Fruit fly (Drosophila melanogaster) whole organism, embryonic: Measurements from ENCODE around the gene nesd.

Source experiments
- CG11456 ChIP-seq: fragments of 200-800 bp; sonication (Bioruptor generic); IDR thresholded peaks from 3 replicates; pipeline ENCODE4 v1.3.6; 2022; ENCODE audit warnings: missing biosample characterization, missing genetic modification characterization
- CG15011 ChIP-seq: fragments of 200-800 bp; sonication (Bioruptor generic); optimal IDR thresholded peaks from 3 replicates; lab custom pipeline; 2018; ENCODE audit warnings: missing biosample characterization, mild to moderate bottlenecking, missing genetic modification characterization
- CG17359 ChIP-seq: fragments of 200-800 bp; sonication (Bioruptor generic); optimal IDR thresholded peaks from 3 replicates; lab custom pipeline; 2018; ENCODE audit warnings: missing biosample characterization, mild to moderate bottlenecking, missing genetic modification characterization, moderate library complexity
- CG3838 ChIP-seq: fragments of 200-800 bp; sonication (Bioruptor generic); optimal IDR thresholded peaks from 3 replicates; lab custom pipeline; 2016; ENCODE audit warnings: missing biosample characterization, missing genetic modification characterization
- CG4282 ChIP-seq: fragments of 200-800 bp; sonication (Bioruptor generic); optimal IDR thresholded peaks from 2 replicates; lab custom pipeline; 2016; ENCODE audit warnings: missing biosample characterization, missing genetic modification characterization
- CG4617 ChIP-seq: fragments of 200-800 bp; sonication (Bioruptor generic); optimal IDR thresholded peaks from 3 replicates; lab custom pipeline; 2016; ENCODE audit warnings: missing biosample characterization, missing genetic modification characterization, borderline replicate concordance
- CG4820 ChIP-seq: fragments of 200-800 bp; sonication (Bioruptor generic); optimal IDR thresholded peaks from 3 replicates; lab custom pipeline; 2016; ENCODE audit warnings: missing biosample characterization, missing genetic modification characterization
- CG5245 ChIP-seq: fragments of 200-800 bp; sonication (Bioruptor generic); optimal IDR thresholded peaks from 3 replicates; lab custom pipeline; 2016; ENCODE audit warnings: missing biosample characterization, missing genetic modification characterization
- CG6689 ChIP-seq: fragments of 200-800 bp; sonication (Bioruptor generic); IDR thresholded peaks from 2 replicates; pipeline ENCODE4 v1.3.6; 2022; ENCODE audit warnings: missing biosample characterization, missing genetic modification characterization
- CG7745 ChIP-seq: fragments of 200-800 bp; sonication (Bioruptor generic); optimal IDR thresholded peaks from 2 replicates; lab custom pipeline; 2018; ENCODE audit warnings: missing biosample characterization, mild to moderate bottlenecking, missing genetic modification characterization, moderate library complexity
- CG7987 ChIP-seq: fragments of 200-800 bp; sonication (Bioruptor generic); optimal IDR thresholded peaks from 2 replicates; lab custom pipeline; 2018; ENCODE audit warnings: missing biosample characterization, mild to moderate bottlenecking, missing genetic modification characterization, moderate library complexity
- CG8089 ChIP-seq: fragments of 200-800 bp; sonication (Bioruptor generic); optimal IDR thresholded peaks from 3 replicates; lab custom pipeline; 2016; ENCODE audit warnings: missing biosample characterization, missing genetic modification characterization
- Dbx ChIP-seq: fragments of 200-800 bp; sonication (Bioruptor generic); IDR thresholded peaks from 3 replicates; pipeline ENCODE4 v1.3.6; 2022; ENCODE audit warnings: missing biosample characterization, missing genetic modification characterization
- Doc3 ChIP-seq: fragments of 200-800 bp; sonication (Bioruptor generic); IDR thresholded peaks from 3 replicates; pipeline ENCODE4 v1.3.6; 2022; ENCODE audit warnings: missing biosample characterization, missing genetic modification characterization; ENCODE audit not compliant: partially characterized antibody
- Eip74EF ChIP-seq, 2 experiments: fragments of 200-800 bp in 1 of 2; fragments of >200 bp in 1 of 2; sonication (Bioruptor generic) in 1 of 2; optimal IDR thresholded peaks; 2 replicates each; lab custom pipeline; 2017 to 2019; ENCODE audit warnings: missing biosample characterization in 2 of 2, missing genetic modification characterization in 2 of 2, mild to moderate bottlenecking in 1 of 2, moderate library complexity in 1 of 2
- GATAe ChIP-seq: fragments of 200-800 bp; sonication (Bioruptor generic); conservative IDR thresholded peaks from 2 replicates; pipeline ENCODE4 v1.3.6; 2022; ENCODE audit warnings: missing biosample characterization, missing genetic modification characterization
- Gsc ChIP-seq: fragments of 200-800 bp; sonication (Bioruptor generic); IDR thresholded peaks from 2 replicates; pipeline ENCODE4 v1.3.6; 2022; ENCODE audit warnings: missing biosample characterization, missing genetic modification characterization
- HLH54F ChIP-seq: fragments of 200-800 bp; sonication (Bioruptor generic); optimal IDR thresholded peaks from 3 replicates; lab custom pipeline; 2016; ENCODE audit warnings: missing biosample characterization, missing genetic modification characterization
- Mrtf ChIP-seq: fragments of 200-800 bp; sonication (Bioruptor generic); IDR thresholded peaks from 3 replicates; pipeline ENCODE4 v1.3.6; 2022; ENCODE audit warnings: missing biosample characterization, missing genetic modification characterization
- Myb ChIP-seq: fragments of 200-800 bp; sonication (Bioruptor generic); optimal IDR thresholded peaks from 2 replicates; lab custom pipeline; 2016; ENCODE audit warnings: missing biosample characterization, missing genetic modification characterization
- NK7.1 ChIP-seq: fragments of 200-800 bp; sonication (Bioruptor generic); optimal IDR thresholded peaks from 3 replicates; lab custom pipeline; 2016; ENCODE audit warnings: missing biosample characterization, missing genetic modification characterization
- Oli ChIP-seq: fragments of 200-800 bp; sonication (Bioruptor generic); optimal IDR thresholded peaks from 2 replicates; lab custom pipeline; 2018; ENCODE audit warnings: missing biosample characterization, mild to moderate bottlenecking, missing genetic modification characterization, moderate library complexity
- Optix ChIP-seq: fragments of 200-800 bp; sonication (Bioruptor generic); IDR thresholded peaks from 3 replicates; pipeline ENCODE4 v1.3.6; 2022; ENCODE audit warnings: missing biosample characterization, missing genetic modification characterization
- Stat92E ChIP-seq, 3 experiments: fragments of >200 bp in 2 of 3; fragments of 200-800 bp in 1 of 3; sonication (Bioruptor generic) in 1 of 3; optimal IDR thresholded peaks; 2 replicates each; lab custom pipeline; 2017 to 2019; ENCODE audit warnings: missing biosample characterization in 3 of 3, missing genetic modification characterization in 3 of 3, mild to moderate bottlenecking in 1 of 3, moderate library complexity in 1 of 3
- amos ChIP-seq: fragments of 200-800 bp; sonication (Bioruptor generic); IDR thresholded peaks from 2 replicates; pipeline ENCODE4 v1.3.6; 2022; ENCODE audit warnings: missing biosample characterization, missing genetic modification characterization; ENCODE audit not compliant: partially characterized antibody
- cato ChIP-seq: fragments of 200-800 bp; sonication (Bioruptor generic); optimal IDR thresholded peaks from 2 replicates; lab custom pipeline; 2016; ENCODE audit warnings: missing biosample characterization, missing genetic modification characterization, borderline replicate concordance
- chif ChIP-seq, 2 experiments: fragments of 200-800 bp; sonication (Bioruptor generic); optimal IDR thresholded peaks; 3 replicates each; lab custom pipeline; 2016; ENCODE audit warnings: missing biosample characterization in 2 of 2, missing genetic modification characterization in 2 of 2
- chm ChIP-seq: fragments of 200-800 bp; sonication (Bioruptor generic); IDR thresholded peaks from 2 replicates; pipeline ENCODE4 v1.3.6; 2022; ENCODE audit warnings: missing biosample characterization, missing genetic modification characterization
- chn ChIP-seq: fragments of 200-800 bp; sonication (Bioruptor generic); optimal IDR thresholded peaks from 2 replicates; lab custom pipeline; 2016; ENCODE audit warnings: missing biosample characterization, missing genetic modification characterization
- dpn ChIP-seq, 2 experiments: fragments of 200-800 bp; sonication (Bioruptor generic); optimal IDR thresholded peaks; 3 replicates each; lab custom pipeline; 2016; ENCODE audit warnings: missing biosample characterization in 2 of 2, missing genetic modification characterization in 2 of 2
- ftz-f1 ChIP-seq: fragments of 200-800 bp; sonication (Bioruptor generic); optimal IDR thresholded peaks from 2 replicates; lab custom pipeline; 2016; ENCODE audit warnings: missing biosample characterization, missing genetic modification characterization
- gcm2 ChIP-seq: fragments of 200-800 bp; sonication (Bioruptor generic); optimal IDR thresholded peaks from 2 replicates; lab custom pipeline; 2016; ENCODE audit warnings: missing biosample characterization, missing genetic modification characterization
- ham ChIP-seq: fragments of 200-800 bp; sonication (Bioruptor generic); IDR thresholded peaks from 2 replicates; pipeline ENCODE4 v1.3.6; 2022; ENCODE audit warnings: missing biosample characterization, missing genetic modification characterization
- hb ChIP-seq: fragments of 200-800 bp; sonication (Bioruptor generic); IDR thresholded peaks from 3 replicates; pipeline ENCODE4 v1.3.6; 2022; ENCODE audit warnings: missing biosample characterization, missing genetic modification characterization; ENCODE audit not compliant: partially characterized antibody
- hbn ChIP-seq: fragments of 200-800 bp; sonication (Bioruptor generic); IDR thresholded peaks from 2 replicates; pipeline ENCODE4 v1.3.6; 2022; ENCODE audit warnings: missing biosample characterization, missing genetic modification characterization; ENCODE audit not compliant: partially characterized antibody
- her ChIP-seq: fragments of 200-800 bp; sonication (Bioruptor generic); optimal IDR thresholded peaks from 2 replicates; lab custom pipeline; 2016; ENCODE audit warnings: missing biosample characterization, missing genetic modification characterization
- lilli ChIP-seq: fragments of 200-800 bp; sonication (Bioruptor generic); optimal IDR thresholded peaks from 3 replicates; lab custom pipeline; 2016; ENCODE audit warnings: missing biosample characterization, missing genetic modification characterization
- mirr ChIP-seq: fragments of 200-800 bp; sonication (Bioruptor generic); optimal IDR thresholded peaks from 3 replicates; lab custom pipeline; 2018; ENCODE audit warnings: missing biosample characterization, mild to moderate bottlenecking, missing genetic modification characterization
- p53 ChIP-seq: fragments of 200-800 bp; sonication (Bioruptor generic); optimal IDR thresholded peaks from 2 replicates; lab custom pipeline; 2016; ENCODE audit warnings: missing biosample characterization, missing genetic modification characterization
- repo ChIP-seq: fragments of 200-800 bp; sonication (Bioruptor generic); optimal IDR thresholded peaks from 2 replicates; lab custom pipeline; 2016; ENCODE audit warnings: missing biosample characterization, missing genetic modification characterization
- rib ChIP-seq: fragments of 200-800 bp; sonication (Bioruptor generic); IDR thresholded peaks from 2 replicates; pipeline ENCODE4 v1.3.6; 2022; ENCODE audit warnings: missing biosample characterization, missing genetic modification characterization
- ro ChIP-seq: fragments of 200-800 bp; sonication (Bioruptor generic); IDR thresholded peaks from 2 replicates; pipeline ENCODE4 v1.3.6; 2022; ENCODE audit warnings: missing biosample characterization, missing genetic modification characterization
- run ChIP-seq: fragments of 200-800 bp; sonication (Bioruptor generic); optimal IDR thresholded peaks from 3 replicates; lab custom pipeline; 2018; ENCODE audit warnings: missing biosample characterization, mild to moderate bottlenecking, missing genetic modification characterization
- sd ChIP-seq: fragments of 200-800 bp; sonication (Bioruptor generic); optimal IDR thresholded peaks from 3 replicates; lab custom pipeline; 2018; ENCODE audit warnings: missing biosample characterization, mild to moderate bottlenecking, missing genetic modification characterization, moderate library complexity
- sens ChIP-seq: fragments of 200-800 bp; sonication (Bioruptor generic); peaks from one replicate; lab custom pipeline; 2016; ENCODE audit warnings: missing biosample characterization, missing genetic modification characterization
- sens-2 ChIP-seq: fragments of 200-800 bp; sonication (Bioruptor generic); IDR thresholded peaks from 2 replicates; pipeline ENCODE4 v1.3.6; 2022; ENCODE audit warnings: missing biosample characterization, missing genetic modification characterization
- seq ChIP-seq: fragments of 200-800 bp; sonication (Bioruptor generic); IDR thresholded peaks from 2 replicates; pipeline ENCODE4 v1.3.6; 2022; ENCODE audit warnings: missing biosample characterization, missing genetic modification characterization
- sr ChIP-seq: fragments of 200-800 bp; sonication (Bioruptor generic); IDR thresholded peaks from 3 replicates; pipeline ENCODE4 v1.3.6; 2022; ENCODE audit warnings: missing biosample characterization, missing genetic modification characterization
- twi ChIP-seq: fragments of 200-800 bp; optimal IDR thresholded peaks from 2 replicates; lab custom pipeline; 2019; ENCODE audit warnings: missing biosample characterization, mild to moderate bottlenecking, missing genetic modification characterization, moderate library complexity

Gene nesd

DNA sequence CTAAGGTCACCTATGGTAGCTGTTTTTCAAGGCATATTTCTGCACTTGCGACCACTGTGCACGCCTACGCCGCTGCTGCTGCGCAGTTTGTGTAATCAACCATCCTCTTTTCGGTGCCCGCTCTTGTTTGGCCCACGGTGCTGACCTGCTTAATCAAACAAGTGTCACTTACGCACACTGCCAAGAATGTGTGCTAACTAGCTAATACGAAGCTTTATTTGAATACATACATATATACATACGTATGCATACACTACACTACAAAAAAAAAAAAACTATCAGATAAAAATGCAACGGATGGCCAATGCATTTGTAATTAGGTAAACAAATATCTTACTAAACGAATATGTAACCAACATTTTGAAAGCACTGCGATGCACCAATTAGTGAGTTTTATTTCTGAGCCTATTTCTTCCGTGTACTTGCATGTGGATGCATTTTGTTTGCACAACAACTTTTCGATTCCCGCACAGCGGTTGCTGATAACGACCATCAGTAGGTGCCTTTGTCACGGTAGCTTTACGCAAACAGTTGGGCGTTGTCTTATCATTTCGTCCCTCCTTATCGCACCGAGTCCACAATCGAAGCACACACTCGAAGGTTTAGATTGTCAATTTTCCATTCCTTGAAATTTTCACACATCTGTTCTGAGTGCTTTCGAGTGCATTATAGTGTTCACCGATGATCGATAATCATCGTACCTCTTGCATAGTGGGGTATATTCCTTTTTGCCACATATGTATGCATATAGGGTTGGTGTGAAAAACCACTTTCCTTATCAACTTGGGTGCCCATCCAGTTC, 7.3 kb upstream of the nesd start (continued):
- TF ChIP-seq her (peak; percentile 77), run (tag; lab: Kevin White, UChicago) (peak; percentile 82), CG7745 (tag; lab: Kevin White, UChicago) (peak; percentile 20), Dbx (GFP tag; lab: Robert Waterston, UW) (peak; percentile 77), Gsc (GFP tag; lab: Robert Waterston, UW) (peak; percentile 66; the same call in 1 of the 2 replicates), chif (GFP tag; optimal IDR thresholded peaks at IDR 0.05; lab: Kevin White, UChicago) (peak; percentile 79 to 86), CG6689 (GFP tag; lab: Robert Waterston, UW) (peak; percentile 89), CG11456 (peak; percentile 88), ftz-f1 (GFP tag; lab: Kevin White, UChicago) (peak; percentile 64), sens (GFP tag; lab: Kevin White, UChicago) (peak; percentile 98), lilli (peak; percentile 80), Eip74EF (GFP tag; optimal IDR thresholded peaks at IDR 0.05; lab: Kevin White, UChicago) (peak in 1 of 2 experiments; percentile 91), HLH54F (peak; percentile 60), Myb (peak; percentile 53), CG15011 (GFP tag; lab: Kevin White, UChicago) (peak; percentile 67), chn (GFP tag; lab: Kevin White, UChicago) (peak; percentile 71), sr (GFP tag; lab: Robert Waterston, UW) (peak; percentile 99), sd (tag; lab: Kevin White, UChicago) (peak; percentile 97), cato (GFP tag; lab: Kevin White, UChicago) (peak; percentile 62), repo (GFP tag; lab: Kevin White, UChicago) (peak; percentile 58), Mrtf (peak; percentile 74; the same call in 2 of the 3 replicates), mirr (GFP tag; lab: Kevin White, UChicago) (peak; percentile 73), Oli (tag; lab: Kevin White, UChicago) (peak; percentile 81), gcm2 (GFP tag; lab: Kevin White, UChicago) (peak; percentile 84), Doc3 (GFP tag; lab: Robert Waterston, UW) (no peak), GATAe (peak; percentile 79), CG7987 (GFP tag; lab: Kevin White, UChicago) (peak; percentile 71), p53 (GFP tag; lab: Kevin White, UChicago) (peak; percentile 69), chm (GFP tag; lab: Robert Waterston, UW) (peak; percentile 83; the same call in 1 of the 2 replicates), ham (no peak), hb (GFP tag; lab: Robert Waterston, UW) (0 out of 3 replicates have a peak, but pooled peaks have one; percentile 57), sens-2 (GFP tag; lab: Robert Waterston, UW) (peak; percentile 82), CG3838 (peak; percentile 60), amos (GFP tag; lab: Robert Waterston, UW) (no peak; the same call in 1 of the 2 replicates), twi (tag; lab: Kevin White, UChicago) (peak; percentile 55), ro (GFP tag; lab: Robert Waterston, UW) (no peak; the same call in 1 of the 2 replicates), CG8089 (GFP tag; lab: Kevin White, UChicago) (peak; percentile 83), CG4617 (GFP tag; lab: Kevin White, UChicago) (no peak), CG5245 (GFP tag; lab: Kevin White, UChicago) (peak; percentile 40), NK7.1 (peak; percentile 32), dpn (GFP tag; optimal IDR thresholded peaks at IDR 0.05; lab: Kevin White, UChicago) (peak; percentile 68 to 79), Optix (GFP tag; lab: Robert Waterston, UW) (peak; percentile 77), CG17359 (peak; percentile 93), CG4820 (GFP tag; lab: Kevin White, UChicago) (peak; percentile 78), Stat92E (GFP tag; optimal IDR thresholded peaks at IDR 0.05; lab: Kevin White, UChicago) (peak in 1 of 3 experiments; percentile 68), hbn (no peak), seq (peak; percentile 90), CG4282 (GFP tag; lab: Kevin White, UChicago) (peak; percentile 65), rib (peak; percentile 71)
